Fruit fly (Drosophila melanogaster): ENCODE measurements around the gene unk.
A peak's percentile ranks its signal among the peaks of the same experiment; 100 is the strongest.

DNA sequence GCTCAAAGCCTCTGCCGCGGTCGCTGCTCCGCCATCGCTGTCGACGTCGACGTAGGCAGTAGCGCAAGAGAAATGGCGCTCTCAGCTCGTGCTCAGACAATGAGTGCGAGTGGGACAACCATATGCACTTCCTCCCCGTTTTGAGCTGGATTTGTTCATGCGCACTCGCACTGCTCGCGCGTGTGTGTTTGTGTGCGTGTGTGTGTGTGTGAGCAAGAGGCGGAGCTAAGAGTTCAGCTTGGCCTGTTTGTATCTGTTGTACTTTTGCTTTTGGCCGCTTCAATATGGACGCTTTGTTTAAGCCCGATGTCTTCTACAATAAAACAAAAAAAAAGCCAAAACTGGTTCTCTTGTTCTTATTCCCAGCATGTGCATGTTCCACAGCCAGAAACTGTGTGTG, 43.5 kb upstream of the unk start:
- TF ChIP-seq CG14655 (GFP tag; optimal IDR thresholded peaks at IDR 0.05) (no peak), Snoo (tag; optimal IDR thresholded peaks at IDR 0.05) (peak; percentile 66), CG8301 (tag; optimal IDR thresholded peaks at IDR 0.05) (no peak), CG17806 (tag; optimal IDR thresholded peaks at IDR 0.05) (no peak), CG12605 (GFP tag; IDR thresholded peaks at IDR 0.05) (no peak), EcR (GFP tag; optimal IDR thresholded peaks at IDR 0.05) (no peak)

All from whole organism, pupa.